Worm (Caenorhabditis elegans): ENCODE data around the gene ctsa-1.1.

The ctsa-1.1 gene

ce11 chrII:4773891-4774432, 36.5 kb downstream of the ctsa-1.1 start, which contains the start of the genes F26G1.9 and F26G1.10:
TSS of gene F26G1.9 (minus strand) at chrII:4773991.
TSS of gene F26G1.10 (plus strand) at chrII:4774382.
- TF ChIP-seq nhr-76 (tag; optimal IDR thresholded peaks at IDR 0.05) (no peak), sem-2 (GFP tag; optimal IDR thresholded peaks at IDR 0.05) (no peak)

DNA sequence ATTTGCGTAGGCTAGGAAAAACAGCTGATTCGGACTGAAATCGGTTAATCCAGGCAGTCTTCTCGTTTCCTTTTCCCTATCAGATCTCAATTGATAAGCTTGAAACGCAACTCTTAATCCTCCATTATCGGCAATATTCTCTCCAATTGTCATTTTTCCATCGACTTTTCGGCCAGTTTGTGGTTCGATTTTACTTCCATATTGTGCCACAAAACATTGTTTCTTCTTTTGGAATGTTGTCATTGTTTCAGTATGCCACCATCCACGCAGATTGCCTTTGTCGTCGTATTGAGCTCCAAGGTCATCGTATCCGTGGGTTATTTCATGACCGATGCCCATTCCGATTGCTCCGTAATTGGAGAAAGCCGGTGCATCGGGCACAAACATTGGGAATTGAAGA, 38.4 kb downstream of the ctsa-1.1 start:
- TF ChIP-seq blmp-1 (tag; optimal IDR thresholded peaks at IDR 0.05) (no peak), unc-62 (GFP tag; optimal IDR thresholded peaks at IDR 0.05) (no peak), mab-5 (tag; optimal IDR thresholded peaks at IDR 0.05) (no peak), nhr-237 (tag; optimal IDR thresholded peaks at IDR 0.05) (no peak), sptf-1 (tag; optimal IDR thresholded peaks at IDR 0.05) (no peak), unc-39 (tag; optimal IDR thresholded peaks at IDR 0.05) (no peak), ceh-43 (GFP tag; optimal IDR thresholded peaks at IDR 0.05) (no peak), M03D4.4 (tag; optimal IDR thresholded peaks at IDR 0.05) (no peak), nhr-2 (tag; optimal IDR thresholded peaks at IDR 0.05) (no peak), lin-32 (GFP tag; optimal IDR thresholded peaks at IDR 0.05) (no peak), ztf-11 (tag; optimal IDR thresholded peaks at IDR 0.05) (no peak), sem-2 (GFP tag; optimal IDR thresholded peaks at IDR 0.05) (no peak), nhr-28 (tag; optimal IDR thresholded peaks at IDR 0.05) (no peak), nhr-76 (tag; optimal IDR thresholded peaks at IDR 0.05) (no peak), unc-120 (tag; optimal IDR thresholded peaks at IDR 0.05; ENCODE audit: poor library complexity, severe bottlenecking) (no peak), nhr-12 (tag; optimal IDR thresholded peaks at IDR 0.05) (no peak), drap-1 (GFP tag; optimal IDR thresholded peaks at IDR 0.05) (no peak), elt-3 (tag; optimal IDR thresholded peaks at IDR 0.05) (no peak)

DNA sequence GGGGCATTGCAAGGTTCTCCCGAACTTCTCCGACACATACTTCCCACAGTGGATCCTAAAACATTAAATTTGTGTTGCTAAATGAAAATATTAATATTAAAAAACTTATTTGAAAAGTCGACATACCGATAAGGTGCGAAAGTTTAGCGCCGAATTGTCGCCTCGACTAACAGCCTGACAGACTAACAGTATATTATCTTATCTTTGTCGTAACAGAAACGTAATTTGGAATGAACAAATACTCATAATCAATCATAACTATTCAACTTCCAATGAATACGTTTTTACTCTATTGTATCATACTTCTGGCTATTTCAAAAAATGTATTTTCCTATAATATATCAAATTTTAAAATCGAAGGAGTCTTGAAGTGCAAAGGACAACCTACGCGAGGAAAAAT, 39.5 kb downstream of the ctsa-1.1 start, which contains the start of gene F26G1.11:
Gene F26G1.11 (plus strand): TSS at position 205 of the 400 bp plus-strand sequence.
- TF ChIP-seq unc-39 (tag; optimal IDR thresholded peaks at IDR 0.05) (no peak), nhr-12 (tag; optimal IDR thresholded peaks at IDR 0.05) (no peak), zip-8 (tag; optimal IDR thresholded peaks at IDR 0.05) (no peak), blmp-1 (tag; optimal IDR thresholded peaks at IDR 0.05) (no peak), ham-2 (GFP tag; optimal IDR thresholded peaks at IDR 0.05) (no peak), cnd-1 (tag; optimal IDR thresholded peaks at IDR 0.05) (no peak), nhr-237 (tag; optimal IDR thresholded peaks at IDR 0.05) (no peak)

DNA sequence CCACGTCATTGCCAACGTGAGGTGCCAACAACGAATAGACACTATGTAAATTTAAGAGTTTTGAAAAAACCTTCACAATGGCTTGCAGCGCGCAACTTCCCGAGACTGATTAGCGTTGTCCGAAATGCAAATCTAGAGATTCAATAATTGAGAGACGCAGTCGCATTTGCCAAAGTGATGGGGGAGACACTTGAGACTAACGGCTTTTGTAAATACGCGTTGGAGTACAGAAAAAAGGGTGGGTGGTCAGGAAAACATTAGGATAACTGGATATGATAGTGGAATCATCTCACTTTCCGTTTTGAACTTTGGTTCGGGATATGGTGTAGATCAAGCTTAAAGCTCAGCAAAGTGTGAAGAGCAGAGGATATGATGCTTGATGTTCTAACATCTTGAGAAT, 42.3 kb downstream of the ctsa-1.1 start:
- TF ChIP-seq mep-1 (tag; optimal IDR thresholded peaks at IDR 0.05): no peak
- TF ChIP-seq pha-4 (tag; optimal IDR thresholded peaks at IDR 0.05): peak; percentile 84

ce11 chrII:4784436-4784835, 47.0 kb downstream of the ctsa-1.1 start, which contains the start of gene nep-12:
TSS of gene nep-12 (minus strand) at chrII:4784536.
- no peak for TF ChIP-seq unc-39 (tag; optimal IDR thresholded peaks at IDR 0.05)
- no peak for TF ChIP-seq M03D4.4 (tag; optimal IDR thresholded peaks at IDR 0.05)
- TF ChIP-seq unc-120 (tag; optimal IDR thresholded peaks at IDR 0.05; ENCODE audit: poor library complexity, severe bottlenecking): no peak
- TF ChIP-seq elt-3 (tag; optimal IDR thresholded peaks at IDR 0.05): no peak
- no peak for TF ChIP-seq snpc-4 (tag; optimal IDR thresholded peaks at IDR 0.05)
- TF ChIP-seq ztf-11 (tag; optimal IDR thresholded peaks at IDR 0.05): no peak
- no peak for TF ChIP-seq ceh-83 (GFP tag; optimal IDR thresholded peaks at IDR 0.05)
- no peak for TF ChIP-seq nhr-76 (tag; optimal IDR thresholded peaks at IDR 0.05)
- no peak for TF ChIP-seq nhr-12 (tag; optimal IDR thresholded peaks at IDR 0.05)
- no peak for TF ChIP-seq tbx-8 (GFP tag; optimal IDR thresholded peaks at IDR 0.05)
- TF ChIP-seq mep-1 (tag; optimal IDR thresholded peaks at IDR 0.05): no peak
- TF ChIP-seq nhr-2 (tag; optimal IDR thresholded peaks at IDR 0.05): no peak
- no peak for TF ChIP-seq cnd-1 (tag; optimal IDR thresholded peaks at IDR 0.05)
- no peak for TF ChIP-seq sem-2 (GFP tag; optimal IDR thresholded peaks at IDR 0.05)
- TF ChIP-seq elt-1 (tag; optimal IDR thresholded peaks at IDR 0.05; ENCODE audit: borderline replicate concordance, insufficient read depth): no peak
- no peak for TF ChIP-seq lin-32 (GFP tag; optimal IDR thresholded peaks at IDR 0.05)
- no peak for TF ChIP-seq hlh-1 (tag; optimal IDR thresholded peaks at IDR 0.05)

ce11 chrII:4786181-4786580, 48.7 kb downstream of the ctsa-1.1 start, which contains the start of gene msp-3:
TSS of gene msp-3 (minus strand) at chrII:4786281.
- TF ChIP-seq ztf-11 (tag; optimal IDR thresholded peaks at IDR 0.05): no peak
- TF ChIP-seq ham-2 (GFP tag; optimal IDR thresholded peaks at IDR 0.05): no peak
- TF ChIP-seq nhr-28 (tag; optimal IDR thresholded peaks at IDR 0.05): no peak
- no peak for TF ChIP-seq nhr-2 (tag; optimal IDR thresholded peaks at IDR 0.05)
- no peak for TF ChIP-seq nhr-12 (tag; optimal IDR thresholded peaks at IDR 0.05)
- no peak for TF ChIP-seq hlh-1 (tag; optimal IDR thresholded peaks at IDR 0.05)
- TF ChIP-seq lsy-2 (tag; optimal IDR thresholded peaks at IDR 0.05): no peak
- TF ChIP-seq ceh-39 (tag; optimal IDR thresholded peaks at IDR 0.05): no peak
- no peak for TF ChIP-seq M03D4.4 (tag; optimal IDR thresholded peaks at IDR 0.05)
- TF ChIP-seq ces-1 (GFP tag; optimal IDR thresholded peaks at IDR 0.05): no peak
- no peak for TF ChIP-seq lin-32 (GFP tag; optimal IDR thresholded peaks at IDR 0.05)
- no peak for TF ChIP-seq unc-62 (GFP tag; optimal IDR thresholded peaks at IDR 0.05)
- TF ChIP-seq snpc-4 (tag; optimal IDR thresholded peaks at IDR 0.05): no peak
- no peak for TF ChIP-seq sem-2 (GFP tag; optimal IDR thresholded peaks at IDR 0.05)
- no peak for TF ChIP-seq ceh-43 (GFP tag; optimal IDR thresholded peaks at IDR 0.05)
- TF ChIP-seq elt-3 (tag; optimal IDR thresholded peaks at IDR 0.05): no peak
- no peak for TF ChIP-seq lin-13 (tag; optimal IDR thresholded peaks at IDR 0.05)
- no peak for TF ChIP-seq nhr-76 (tag; optimal IDR thresholded peaks at IDR 0.05)
- no peak for TF ChIP-seq bed-3 (GFP tag; optimal IDR thresholded peaks at IDR 0.05)
- no peak for TF ChIP-seq flh-1 (GFP tag; optimal IDR thresholded peaks at IDR 0.05)

All from whole organism, mixed stage, embryonic.